Worm (Caenorhabditis elegans): Measurements from ENCODE around the gene T03F7.7.

ce11 chrV:11346912-11347311 is 35.7 kb downstream of the T03F7.7 start, which contains the start of gene grl-7:
- TF ChIP-seq dao-5 (tag; optimal IDR thresholded peaks at IDR 0.05): no peak
- TF ChIP-seq W03F9.2 (tag; optimal IDR thresholded peaks at IDR 0.05): no peak
- TF ChIP-seq him-1 (tag; optimal IDR thresholded peaks at IDR 0.05): no peak

All from whole organism, L4/young adult.